Worm (Caenorhabditis elegans): ENCODE measurements around the gene T27E4.1.

ce11 chrV:9098280-9098973, 6.3 kb downstream of the T27E4.1 start, which contains the start of gene F21C10.9:
- TF ChIP-seq ama-1 (optimal IDR thresholded peaks at IDR 0.05) (no peak), scrt-1 (GFP tag; IDR thresholded peaks at IDR 0.05) (no peak), tbx-11 (GFP tag; IDR thresholded peaks at IDR 0.05) (no peak)

Measured in whole organism, early embryonic.